Worm (Caenorhabditis elegans) whole organism, L1 larva: ENCODE data around the gene tmem-120.

Experiments
- ama-1 ChIP-seq: fragments of 150-350 bp; optimal IDR thresholded peaks from 2 replicates; lab custom pipeline; 2014
- efl-1 ChIP-seq, 4 experiments: fragments of 150-350 bp; optimal IDR thresholded peaks in 3 of 4; peaks in 1 of 4; 1 replicate in 1 of 4; 2 replicates in 3 of 4; lab custom pipeline; 2014; ENCODE audit warnings: missing biosample characterization in 2 of 4, missing genetic modification characterization in 2 of 4, missing genetic modification reagents in 2 of 4
- ets-5 ChIP-seq: fragments of 200-800 bp; sonication (Bioruptor generic); IDR thresholded peaks from 2 replicates; pipeline ENCODE4 v1.3.6; 2022; ENCODE audit warnings: missing genetic modification characterization, missing compliant biosample characterization
- fkh-10 ChIP-seq: sonication (generic microtip); optimal IDR thresholded peaks from 2 replicates; lab custom pipeline; 2017; ENCODE audit warnings: missing biosample characterization, missing genetic modification reagents, missing genetic modification characterization
- fos-1 ChIP-seq: fragments of 150-350 bp; optimal IDR thresholded peaks from 2 replicates; lab custom pipeline; 2014; ENCODE audit warnings: missing biosample characterization, missing genetic modification characterization
- hlh-17 ChIP-seq: fragments of 200-800 bp; sonication (Bioruptor generic); optimal IDR thresholded peaks from 2 replicates; lab custom pipeline; 2018; ENCODE audit warnings: missing genetic modification characterization, mild to moderate bottlenecking, missing compliant biosample characterization, moderate library complexity, borderline replicate concordance
- jun-1 ChIP-seq: fragments of 150-350 bp; optimal IDR thresholded peaks from 2 replicates; lab custom pipeline; 2014; ENCODE audit warnings: missing biosample characterization, missing genetic modification reagents, missing genetic modification characterization
- lin-13 ChIP-seq: fragments of 150-350 bp; optimal IDR thresholded peaks from 2 replicates; lab custom pipeline; 2014; ENCODE audit warnings: missing biosample characterization, missing genetic modification reagents, missing genetic modification characterization
- lin-39 ChIP-seq: fragments of 150-350 bp; optimal IDR thresholded peaks from 2 replicates; lab custom pipeline; 2014; ENCODE audit warnings: missing biosample characterization, missing genetic modification reagents, missing genetic modification characterization
- pqm-1 ChIP-seq: sonication (generic microtip); optimal IDR thresholded peaks from 3 replicates; lab custom pipeline; 2017; ENCODE audit warnings: missing biosample characterization, missing genetic modification characterization
- snpc-4 ChIP-seq: fragments of 150-350 bp; optimal IDR thresholded peaks from 2 replicates; lab custom pipeline; 2014; ENCODE audit warnings: missing biosample characterization, missing genetic modification characterization
- unc-98 ChIP-seq: fragments of 200-800 bp; sonication (Bioruptor generic); IDR thresholded peaks from 2 replicates; pipeline ENCODE4 v1.3.6; 2022; ENCODE audit warnings: missing genetic modification characterization, missing compliant biosample characterization

ce11 chrIII:1543406-1544011 is 25.7 kb upstream of the tmem-120 start:
- no peak for TF ChIP-seq efl-1 (optimal IDR thresholded peaks at IDR 0.05; lab: Kevin White, UChicago)
- TF ChIP-seq efl-1 (GFP tag; optimal IDR thresholded peaks at IDR 0.05 in 1 of 2; lab: Kevin White, UChicago), result no peak
- no peak for TF ChIP-seq ama-1 (lab: Kevin White, UChicago)
- no peak for TF ChIP-seq unc-98
- no peak for TF ChIP-seq pqm-1 (tag; lab: Kevin White, UChicago)
- TF ChIP-seq fos-1, result no peak
- no peak for TF ChIP-seq jun-1 (tag; lab: Kevin White, UChicago)
- no peak for TF ChIP-seq snpc-4 (tag; lab: Kevin White, UChicago)
- no peak for TF ChIP-seq lin-39 (tag; lab: Kevin White, UChicago)
- no peak for TF ChIP-seq ets-5 (GFP tag; lab: Robert Waterston, UW)
- no peak for TF ChIP-seq lin-13 (GFP tag; lab: Kevin White, UChicago)
- TF ChIP-seq hlh-17 (GFP tag; lab: Kevin White, UChicago), result no peak
- TF ChIP-seq fkh-10 (GFP tag; lab: Kevin White, UChicago), result no peak
